Worm (Caenorhabditis elegans) whole organism, mixed stage, embryonic: ENCODE data around the gene sre-18.

ENCODE experiments used
- M03D4.4 ChIP-seq: sonication (generic microtip); optimal IDR thresholded peaks from 2 replicates; lab custom pipeline; 2017; ENCODE audit warnings: mild to moderate bottlenecking, missing genetic modification characterization, missing compliant biosample characterization
- bed-3 ChIP-seq: fragments of 200-800 bp; sonication (Bioruptor generic); optimal IDR thresholded peaks from 3 replicates; lab custom pipeline; 2018; ENCODE audit warnings: mild to moderate bottlenecking, missing genetic modification characterization, moderate library complexity, missing compliant biosample characterization
- blmp-1 ChIP-seq: fragments of 150-350 bp; optimal IDR thresholded peaks from 2 replicates; lab custom pipeline; 2014; ENCODE audit warnings: missing biosample characterization, missing genetic modification characterization
- ceh-39 ChIP-seq: fragments of 150-350 bp; optimal IDR thresholded peaks from 2 replicates; lab custom pipeline; 2014; ENCODE audit warnings: missing biosample characterization, missing genetic modification characterization
- ceh-83 ChIP-seq: fragments of 200-800 bp; sonication (Bioruptor generic); optimal IDR thresholded peaks from 2 replicates; lab custom pipeline; 2018; ENCODE audit warnings: mild to moderate bottlenecking, missing genetic modification characterization, missing compliant biosample characterization
- ces-1 ChIP-seq: fragments of 150-350 bp; optimal IDR thresholded peaks from 2 replicates; lab custom pipeline; 2014; ENCODE audit warnings: missing biosample characterization, missing genetic modification reagents, missing genetic modification characterization
- cnd-1 ChIP-seq: fragments of 200-800 bp; sonication (Bioruptor generic); optimal IDR thresholded peaks from 2 replicates; lab custom pipeline; 2018; ENCODE audit warnings: mild to moderate bottlenecking, missing genetic modification characterization, missing compliant biosample characterization
- drap-1 ChIP-seq: fragments of 200-800 bp; sonication (Bioruptor generic); optimal IDR thresholded peaks from 3 replicates; lab custom pipeline; 2018; ENCODE audit warnings: mild to moderate bottlenecking, missing genetic modification characterization, missing compliant biosample characterization
- elt-1 ChIP-seq: sonication (generic microtip); optimal IDR thresholded peaks from 2 replicates; lab custom pipeline; 2017; ENCODE audit warnings: missing genetic modification characterization, mild to moderate bottlenecking, missing compliant biosample characterization, antibody characterized with exemption, moderate library complexity, borderline replicate concordance; ENCODE audit not compliant: insufficient read depth
- elt-3 ChIP-seq: fragments of 150-350 bp; optimal IDR thresholded peaks from 2 replicates; lab custom pipeline; 2014; ENCODE audit warnings: missing biosample characterization, missing genetic modification characterization
- flh-1 ChIP-seq: fragments of 200-800 bp; sonication (Bioruptor generic); optimal IDR thresholded peaks from 2 replicates; lab custom pipeline; 2018; ENCODE audit warnings: mild to moderate bottlenecking, missing genetic modification characterization, moderate library complexity, missing compliant biosample characterization
- ham-2 ChIP-seq: fragments of 200-800 bp; sonication (Bioruptor generic); optimal IDR thresholded peaks from 2 replicates; lab custom pipeline; 2018; ENCODE audit warnings: mild to moderate bottlenecking, missing genetic modification characterization, missing compliant biosample characterization
- hlh-1 ChIP-seq: fragments of 150-350 bp; optimal IDR thresholded peaks from 2 replicates; lab custom pipeline; 2014; ENCODE audit warnings: missing biosample characterization, missing genetic modification reagents, missing genetic modification characterization
- lin-13 ChIP-seq: fragments of 150-350 bp; optimal IDR thresholded peaks from 2 replicates; lab custom pipeline; 2014; ENCODE audit warnings: missing biosample characterization, missing genetic modification characterization
- lin-32 ChIP-seq: fragments of 200-800 bp; sonication (Bioruptor generic); optimal IDR thresholded peaks from 2 replicates; lab custom pipeline; 2018; ENCODE audit warnings: mild to moderate bottlenecking, missing genetic modification characterization, missing compliant biosample characterization
- lsy-2 ChIP-seq: fragments of 150-350 bp; optimal IDR thresholded peaks from 2 replicates; lab custom pipeline; 2014; ENCODE audit warnings: missing biosample characterization, missing genetic modification characterization
- mab-5 ChIP-seq: fragments of 150-350 bp; optimal IDR thresholded peaks from 2 replicates; lab custom pipeline; 2014; ENCODE audit warnings: missing biosample characterization, missing genetic modification characterization
- mep-1 ChIP-seq: fragments of 150-350 bp; optimal IDR thresholded peaks from 2 replicates; lab custom pipeline; 2017; ENCODE audit warnings: missing biosample characterization, missing genetic modification reagents, missing genetic modification characterization, inconsistent platforms
- mls-2 ChIP-seq: sonication (generic microtip); optimal IDR thresholded peaks from 2 replicates; lab custom pipeline; 2016; ENCODE audit warnings: mild to moderate bottlenecking, missing genetic modification characterization, moderate library complexity, missing compliant biosample characterization
- nhr-12 ChIP-seq: fragments of 150-350 bp; optimal IDR thresholded peaks from 2 replicates; lab custom pipeline; 2014; ENCODE audit warnings: missing biosample characterization, missing genetic modification characterization
- nhr-2 ChIP-seq: fragments of 150-350 bp; optimal IDR thresholded peaks from 2 replicates; lab custom pipeline; 2014; ENCODE audit warnings: missing biosample characterization, missing genetic modification characterization
- nhr-237 ChIP-seq: fragments of 150-350 bp; optimal IDR thresholded peaks from 2 replicates; lab custom pipeline; 2014; ENCODE audit warnings: missing biosample characterization, missing genetic modification characterization
- nhr-28 ChIP-seq: fragments of 150-350 bp; optimal IDR thresholded peaks from 2 replicates; lab custom pipeline; 2014; ENCODE audit warnings: missing biosample characterization, missing genetic modification characterization
- nhr-76 ChIP-seq: sonication (generic microtip); optimal IDR thresholded peaks from 2 replicates; lab custom pipeline; 2017; ENCODE audit warnings: missing biosample characterization, missing genetic modification characterization
- pha-4 ChIP-seq: fragments of 150-350 bp; optimal IDR thresholded peaks from 2 replicates; lab custom pipeline; 2018; ENCODE audit warnings: missing biosample characterization, missing genetic modification reagents, missing genetic modification characterization
- snpc-4 ChIP-seq: fragments of 150-350 bp; optimal IDR thresholded peaks from 2 replicates; lab custom pipeline; 2014; ENCODE audit warnings: missing biosample characterization, missing genetic modification characterization
- sptf-1 ChIP-seq: sonication (generic microtip); optimal IDR thresholded peaks from 2 replicates; lab custom pipeline; 2017; ENCODE audit warnings: mild to moderate bottlenecking, missing genetic modification characterization, moderate library complexity, missing compliant biosample characterization
- tbx-8 ChIP-seq: fragments of 200-800 bp; sonication (Bioruptor generic); optimal IDR thresholded peaks from 2 replicates; lab custom pipeline; 2018; ENCODE audit warnings: mild to moderate bottlenecking, missing genetic modification characterization, moderate library complexity, missing compliant biosample characterization
- unc-120 ChIP-seq: sonication (generic microtip); optimal IDR thresholded peaks from 2 replicates; lab custom pipeline; 2017; ENCODE audit warnings: missing genetic modification characterization, missing compliant biosample characterization; ENCODE audit not compliant: poor library complexity, severe bottlenecking
- unc-62 ChIP-seq: fragments of 150-350 bp; optimal IDR thresholded peaks from 2 replicates; lab custom pipeline; 2014; ENCODE audit warnings: missing biosample characterization, missing genetic modification reagents, missing genetic modification characterization
- zip-8 ChIP-seq: fragments of 150-350 bp; optimal IDR thresholded peaks from 2 replicates; lab custom pipeline; 2014; ENCODE audit warnings: missing biosample characterization, missing genetic modification characterization

The sre-18 gene

ce11 chrIV:12265877-12266276 is 36.3 kb upstream of the sre-18 start:
- TF ChIP-seq blmp-1 (tag; lab: Kevin White, UChicago) = no peak
- TF ChIP-seq elt-3 (tag; lab: Kevin White, UChicago) = no peak
- TF ChIP-seq lin-32 (GFP tag; lab: Kevin White, UChicago) = no peak
- no peak for TF ChIP-seq elt-1 (tag; lab: Kevin White, UChicago)
- no peak for TF ChIP-seq ham-2
- TF ChIP-seq drap-1 (GFP tag; lab: Kevin White, UChicago) = no peak
- no peak for TF ChIP-seq unc-62 (GFP tag; lab: Kevin White, UChicago)
- TF ChIP-seq nhr-12 (tag; lab: Kevin White, UChicago) = no peak
- no peak for TF ChIP-seq lsy-2 (tag; lab: Kevin White, UChicago)
- no peak for TF ChIP-seq unc-120 (tag; lab: Kevin White, UChicago)
- no peak for TF ChIP-seq ceh-83 (GFP tag; lab: Kevin White, UChicago)
- TF ChIP-seq lin-13 = no peak
- no peak for TF ChIP-seq pha-4 (tag; lab: Kevin White, UChicago)
- TF ChIP-seq cnd-1 (tag; lab: Kevin White, UChicago) = no peak
- no peak for TF ChIP-seq nhr-28 (tag; lab: Kevin White, UChicago)
- TF ChIP-seq sptf-1 (tag; lab: Kevin White, UChicago) = no peak
- no peak for TF ChIP-seq hlh-1 (tag; lab: Kevin White, UChicago)

ce11 chrIV:12261353-12261752 is 31.8 kb upstream of the sre-18 start, which contains the start of gene sre-14:
sre-14 (minus strand) TSS chrIV:12261453.
- TF ChIP-seq unc-62 (GFP tag; lab: Kevin White, UChicago) = no peak
- TF ChIP-seq nhr-2 = no peak
- no peak for TF ChIP-seq blmp-1 (tag; lab: Kevin White, UChicago)
- TF ChIP-seq, all 35 proteins: peak for 0

ce11 chrIV:12259161-12259870 is 29.7 kb upstream of the sre-18 start, which contains the start of gene Y39C12A.9:
Y39C12A.9 (minus strand) TSS chrIV:12259211.
- TF ChIP-seq lsy-2 (tag; lab: Kevin White, UChicago) (no peak), elt-1 (tag; lab: Kevin White, UChicago) (no peak), elt-3 (tag; lab: Kevin White, UChicago) (no peak), ces-1 (peak; percentile 31), M03D4.4 (no peak), lin-32 (GFP tag; lab: Kevin White, UChicago) (no peak), snpc-4 (tag; lab: Kevin White, UChicago) (no peak), nhr-28 (tag; lab: Kevin White, UChicago) (no peak), unc-120 (tag; lab: Kevin White, UChicago) (peak; percentile 16), mab-5 (tag; lab: Kevin White, UChicago) (no peak), ham-2 (no peak), zip-8 (tag; lab: Kevin White, UChicago) (no peak), mls-2 (tag; lab: Kevin White, UChicago) (no peak), pha-4 (tag; lab: Kevin White, UChicago) (no peak), nhr-237 (tag; lab: Kevin White, UChicago) (no peak), mep-1 (no peak)

ce11 chrIV:12252579-12252978 is 23.0 kb upstream of the sre-18 start, which contains the start of gene dnj-26:
dnj-26 (minus strand) TSS chrIV:12252679.
- no peak for TF ChIP-seq ham-2
- no peak for TF ChIP-seq nhr-237 (tag; lab: Kevin White, UChicago)
- no peak for TF ChIP-seq tbx-8 (GFP tag; lab: Kevin White, UChicago)
- TF ChIP-seq bed-3 (GFP tag; lab: Kevin White, UChicago) = no peak
- no peak for TF ChIP-seq sptf-1 (tag; lab: Kevin White, UChicago)
- TF ChIP-seq unc-62 (GFP tag; lab: Kevin White, UChicago) = no peak
- TF ChIP-seq nhr-28 (tag; lab: Kevin White, UChicago) = no peak
- TF ChIP-seq M03D4.4 = no peak
- no peak for TF ChIP-seq pha-4 (tag; lab: Kevin White, UChicago)
- TF ChIP-seq flh-1 (GFP tag; lab: Kevin White, UChicago) = no peak
- no peak for TF ChIP-seq lin-13
- TF ChIP-seq nhr-76 (tag; lab: Kevin White, UChicago) = no peak
- no peak for TF ChIP-seq lin-32 (GFP tag; lab: Kevin White, UChicago)
- no peak for TF ChIP-seq ceh-39 (tag; lab: Kevin White, UChicago)
- TF ChIP-seq mab-5 (tag; lab: Kevin White, UChicago) = no peak
- no peak for TF ChIP-seq snpc-4 (tag; lab: Kevin White, UChicago)
- TF ChIP-seq nhr-12 (tag; lab: Kevin White, UChicago) = no peak
- TF ChIP-seq mls-2 (tag; lab: Kevin White, UChicago) = no peak
